Fruit fly (Drosophila melanogaster) whole organism, embryonic: ENCODE data around the gene sxe2.
A peak's percentile ranks its signal among the peaks of the same experiment; 100 is the strongest.

ENCODE experiments used
- Aef1 ChIP-seq: fragments of 200-800 bp; sonication (Bioruptor generic); IDR thresholded peaks from 3 replicates; pipeline ENCODE4 v1.3.6; 2022; ENCODE audit warnings: missing biosample characterization, missing genetic modification characterization
- BEAF-32 ChIP-seq: fragments of 200-800 bp; sonication (Bioruptor generic); optimal IDR thresholded peaks from 3 replicates; lab custom pipeline; 2017; ENCODE audit warnings: missing biosample characterization, missing genetic modification characterization, mild to moderate bottlenecking, moderate library complexity, missing genetic modification reagents
- Bdp1 ChIP-seq: fragments of 200-800 bp; sonication (Bioruptor generic); optimal IDR thresholded peaks from 3 replicates; lab custom pipeline; 2016; ENCODE audit warnings: missing biosample characterization, missing genetic modification characterization
- Bgb ChIP-seq: fragments of 200-800 bp; sonication (Bioruptor generic); IDR thresholded peaks from 2 replicates; pipeline ENCODE4 v1.3.6; 2022; ENCODE audit warnings: missing biosample characterization, missing genetic modification characterization; ENCODE audit not compliant: partially characterized antibody
- Blimp-1 ChIP-seq: fragments of 200-800 bp; sonication (Bioruptor generic); optimal IDR thresholded peaks from 3 replicates; lab custom pipeline; 2018; ENCODE audit warnings: missing biosample characterization, missing genetic modification characterization, mild to moderate bottlenecking, moderate library complexity, missing genetic modification reagents
- CG10147 ChIP-seq: fragments of 200-800 bp; sonication (Bioruptor generic); optimal IDR thresholded peaks from 2 replicates; lab custom pipeline; 2019; ENCODE audit warnings: missing biosample characterization, mild to moderate bottlenecking, missing genetic modification characterization, moderate library complexity
- CG11456 ChIP-seq: fragments of 200-800 bp; sonication (Bioruptor generic); IDR thresholded peaks from 3 replicates; pipeline ENCODE4 v1.3.6; 2022; ENCODE audit warnings: missing biosample characterization, missing genetic modification characterization
- CG11504 ChIP-seq: fragments of 200-800 bp; sonication (Bioruptor generic); optimal IDR thresholded peaks from 3 replicates; lab custom pipeline; 2019; ENCODE audit warnings: missing biosample characterization, mild to moderate bottlenecking, missing genetic modification characterization, moderate library complexity
- CG11723 ChIP-seq: fragments of 200-800 bp; sonication (Bioruptor generic); optimal IDR thresholded peaks from 2 replicates; lab custom pipeline; 2017; ENCODE audit warnings: missing biosample characterization, mild to moderate bottlenecking, missing genetic modification characterization
- CG13287 ChIP-seq: fragments of 200-800 bp; sonication (Bioruptor generic); IDR thresholded peaks from 2 replicates; pipeline ENCODE4 v1.3.6; 2022; ENCODE audit warnings: missing biosample characterization, missing genetic modification characterization; ENCODE audit not compliant: partially characterized antibody
- CG14860 ChIP-seq: fragments of 200-800 bp; sonication (Bioruptor generic); IDR thresholded peaks from 3 replicates; pipeline ENCODE4 v1.3.6; 2022; ENCODE audit warnings: missing biosample characterization, missing genetic modification characterization; ENCODE audit not compliant: partially characterized antibody
- CG1529 ChIP-seq: fragments of 200-800 bp; sonication (Bioruptor generic); optimal IDR thresholded peaks from 3 replicates; lab custom pipeline; 2018; ENCODE audit warnings: missing biosample characterization, missing genetic modification characterization
- CG1602 ChIP-seq: fragments of 200-800 bp; sonication (Bioruptor generic); optimal IDR thresholded peaks from 3 replicates; lab custom pipeline; 2016; ENCODE audit warnings: missing biosample characterization, missing genetic modification characterization
- CG17328 ChIP-seq: fragments of 200-800 bp; sonication (Bioruptor generic); IDR thresholded peaks from 2 replicates; pipeline ENCODE4 v1.3.6; 2022; ENCODE audit warnings: missing biosample characterization, missing genetic modification characterization
- CG17361 ChIP-seq: fragments of 200-800 bp; sonication (Bioruptor generic); IDR thresholded peaks from 3 replicates; pipeline ENCODE4 v1.3.6; 2022; ENCODE audit warnings: missing biosample characterization, missing genetic modification characterization
- CG17568 ChIP-seq: fragments of 200-800 bp; sonication (Bioruptor generic); optimal IDR thresholded peaks from 2 replicates; lab custom pipeline; 2018; ENCODE audit warnings: missing biosample characterization, mild to moderate bottlenecking, missing genetic modification characterization, moderate library complexity
- CG17829 ChIP-seq: fragments of 200-800 bp; optimal IDR thresholded peaks from 2 replicates; lab custom pipeline; 2019; ENCODE audit warnings: missing biosample characterization, mild to moderate bottlenecking, missing genetic modification characterization, moderate library complexity
- CG18476 ChIP-seq: fragments of 200-800 bp; sonication (Bioruptor generic); optimal IDR thresholded peaks from 2 replicates; lab custom pipeline; 2016; ENCODE audit warnings: missing biosample characterization, mild to moderate bottlenecking, missing genetic modification characterization
- CG18619 ChIP-seq: fragments of 200-800 bp; sonication (Bioruptor generic); optimal IDR thresholded peaks from 3 replicates; lab custom pipeline; 2017; ENCODE audit warnings: missing biosample characterization, mild to moderate bottlenecking, missing genetic modification characterization
- CG18764 ChIP-seq: fragments of 200-800 bp; sonication (Bioruptor generic); optimal IDR thresholded peaks from 3 replicates; lab custom pipeline; 2016; ENCODE audit warnings: missing biosample characterization, missing genetic modification characterization
- CG2889 ChIP-seq: fragments of 200-800 bp; sonication (Bioruptor generic); IDR thresholded peaks from 3 replicates; pipeline ENCODE4 v1.3.6; 2022; ENCODE audit warnings: missing biosample characterization, missing genetic modification characterization
- CG6683 ChIP-seq: fragments of 200-800 bp; sonication (Bioruptor generic); optimal IDR thresholded peaks from 2 replicates; lab custom pipeline; 2017; ENCODE audit warnings: missing biosample characterization, mild to moderate bottlenecking, missing genetic modification characterization, missing genetic modification reagents
- CG8924 ChIP-seq: fragments of 200-800 bp; optimal IDR thresholded peaks from 3 replicates; lab custom pipeline; 2019; ENCODE audit warnings: missing biosample characterization, mild to moderate bottlenecking, missing genetic modification characterization, moderate library complexity
- Deaf1 ChIP-seq: fragments of 200-800 bp; optimal IDR thresholded peaks from 3 replicates; lab custom pipeline; 2019; ENCODE audit warnings: missing biosample characterization, mild to moderate bottlenecking, missing genetic modification characterization, moderate library complexity
- Dll ChIP-seq: fragments of 200-800 bp; sonication (Bioruptor generic); IDR thresholded peaks from 4 replicates; pipeline ENCODE4 v1.3.6; 2022; ENCODE audit warnings: missing biosample characterization, missing genetic modification characterization; ENCODE audit not compliant: partially characterized antibody
- Doc2 ChIP-seq: fragments of 200-800 bp; sonication (Bioruptor generic); IDR thresholded peaks from 2 replicates; pipeline ENCODE4 v1.3.6; 2022; ENCODE audit warnings: missing biosample characterization, missing genetic modification characterization
- Elba2 ChIP-seq: fragments of 200-800 bp; sonication (Bioruptor generic); optimal IDR thresholded peaks from 3 replicates; lab custom pipeline; 2016; ENCODE audit warnings: missing biosample characterization, missing genetic modification characterization
- Fer3 ChIP-seq: fragments of 200-800 bp; sonication (Bioruptor generic); optimal IDR thresholded peaks from 2 replicates; lab custom pipeline; 2018; ENCODE audit warnings: missing biosample characterization, mild to moderate bottlenecking, missing genetic modification characterization, moderate library complexity
- H15 ChIP-seq: fragments of 200-800 bp; sonication (Bioruptor generic); IDR thresholded peaks from 3 replicates; pipeline ENCODE4 v1.3.6; 2022; ENCODE audit warnings: missing biosample characterization, missing genetic modification characterization
- HmgZ ChIP-seq: fragments of 200-800 bp; sonication (Bioruptor generic); optimal IDR thresholded peaks from 2 replicates; lab custom pipeline; 2018; ENCODE audit warnings: missing biosample characterization, mild to moderate bottlenecking, missing genetic modification characterization
- Hmx ChIP-seq: fragments of 200-800 bp; sonication (Bioruptor generic); optimal IDR thresholded peaks from 2 replicates; lab custom pipeline; 2016; ENCODE audit warnings: missing biosample characterization, missing genetic modification characterization
- Hr3 ChIP-seq: fragments of 200-800 bp; sonication (Bioruptor generic); optimal IDR thresholded peaks from 3 replicates; lab custom pipeline; 2016; ENCODE audit warnings: missing biosample characterization, missing genetic modification characterization
- Hr39 ChIP-seq: fragments of >200 bp; optimal IDR thresholded peaks from 2 replicates; lab custom pipeline; 2017
- Mes4 ChIP-seq: fragments of 200-800 bp; sonication (Bioruptor generic); optimal IDR thresholded peaks from 2 replicates; lab custom pipeline; 2016; ENCODE audit warnings: missing biosample characterization, missing genetic modification characterization
- Ptx1 ChIP-seq: fragments of 200-800 bp; sonication (Bioruptor generic); IDR thresholded peaks from 2 replicates; pipeline ENCODE4 v1.3.6; 2022; ENCODE audit warnings: missing biosample characterization, missing genetic modification characterization
- Sry-β ChIP-seq: fragments of 200-800 bp; sonication (Bioruptor generic); optimal IDR thresholded peaks from 2 replicates; lab custom pipeline; 2018; ENCODE audit warnings: missing biosample characterization, mild to moderate bottlenecking, missing genetic modification characterization, moderate library complexity
- Taf1 ChIP-seq: fragments of 200-800 bp; sonication (Bioruptor generic); IDR thresholded peaks from 2 replicates; pipeline ENCODE4 v1.3.6; 2022; ENCODE audit warnings: missing biosample characterization, missing genetic modification characterization
- croc ChIP-seq: fragments of 200-800 bp; sonication (Bioruptor generic); conservative IDR thresholded peaks from 3 replicates; pipeline ENCODE4 v1.3.6; 2022; ENCODE audit warnings: missing biosample characterization, missing genetic modification characterization
- crol ChIP-seq: fragments of 200-800 bp; sonication (Bioruptor generic); IDR thresholded peaks from 2 replicates; pipeline ENCODE4 v1.3.6; 2022; ENCODE audit warnings: missing biosample characterization, missing genetic modification characterization
- da ChIP-seq: fragments of 200-800 bp; sonication (Bioruptor generic); optimal IDR thresholded peaks from 2 replicates; lab custom pipeline; 2016; ENCODE audit warnings: missing biosample characterization, missing genetic modification characterization
- dmrt11E ChIP-seq: fragments of 200-800 bp; sonication (Bioruptor generic); optimal IDR thresholded peaks from 3 replicates; lab custom pipeline; 2018; ENCODE audit warnings: missing biosample characterization, mild to moderate bottlenecking, missing genetic modification characterization, moderate library complexity
- emc ChIP-seq: fragments of 200-800 bp; sonication (Bioruptor generic); optimal IDR thresholded peaks from 2 replicates; lab custom pipeline; 2016; ENCODE audit warnings: missing biosample characterization, missing genetic modification characterization
- eve ChIP-seq, 2 experiments: fragments of >200 bp; optimal IDR thresholded peaks; 2 replicates each; lab custom pipeline; 2017; ENCODE audit warnings: missing biosample characterization in 2 of 2, missing genetic modification characterization in 2 of 2
- gfzf ChIP-seq: fragments of 200-800 bp; sonication (Bioruptor generic); optimal IDR thresholded peaks from 2 replicates; lab custom pipeline; 2016; ENCODE audit warnings: missing biosample characterization, mild to moderate bottlenecking, missing genetic modification characterization, moderate library complexity
- grn ChIP-seq: fragments of 200-800 bp; sonication (Bioruptor generic); optimal IDR thresholded peaks from 3 replicates; lab custom pipeline; 2017; ENCODE audit warnings: missing biosample characterization, missing genetic modification characterization
- gt ChIP-seq: fragments of 200-800 bp; sonication (Bioruptor generic); IDR thresholded peaks from 2 replicates; pipeline ENCODE4 v1.3.6; 2022; ENCODE audit warnings: missing biosample characterization, missing genetic modification characterization
- nau ChIP-seq: fragments of 200-800 bp; sonication (Bioruptor generic); optimal IDR thresholded peaks from 3 replicates; lab custom pipeline; 2017; ENCODE audit warnings: missing biosample characterization, mild to moderate bottlenecking, missing genetic modification characterization, missing genetic modification reagents
- slou ChIP-seq: fragments of 200-800 bp; sonication (Bioruptor generic); optimal IDR thresholded peaks from 3 replicates; lab custom pipeline; 2016; ENCODE audit warnings: missing biosample characterization, missing genetic modification characterization
- sob ChIP-seq: fragments of 200-800 bp; sonication (Bioruptor generic); IDR thresholded peaks from 2 replicates; pipeline ENCODE4 v1.3.6; 2022; ENCODE audit warnings: missing biosample characterization, missing genetic modification characterization
- tap ChIP-seq: fragments of 200-800 bp; optimal IDR thresholded peaks from 3 replicates; lab custom pipeline; 2019; ENCODE audit warnings: missing biosample characterization, mild to moderate bottlenecking, missing genetic modification characterization, moderate library complexity
- tup ChIP-seq: fragments of 200-800 bp; sonication (Bioruptor generic); optimal IDR thresholded peaks from 2 replicates; lab custom pipeline; 2016; ENCODE audit warnings: missing biosample characterization, mild to moderate bottlenecking, missing genetic modification characterization, moderate library complexity

The sxe2 gene

dm6 chr3R:16049369-16049768 is 34.3 kb upstream of the sxe2 start, which contains the start of the genes IKKbeta and CG5013 (continued):
- no peak for TF ChIP-seq nau (GFP tag; lab: Kevin White, UChicago)
- no peak for TF ChIP-seq Hmx (GFP tag; lab: Kevin White, UChicago)
- peak; percentile 37 for TF ChIP-seq CG8924
- peak; percentile 60 for TF ChIP-seq CG18764 (GFP tag; lab: Kevin White, UChicago)
- no peak for TF ChIP-seq croc (GFP tag; lab: Robert Waterston, UW)
- no peak for TF ChIP-seq grn
- no peak for TF ChIP-seq CG11723 (GFP tag; lab: Kevin White, UChicago)
- peak; percentile 34 for TF ChIP-seq Mes4
- peak; percentile 76 for TF ChIP-seq Bgb (GFP tag; lab: Robert Waterston, UW)
- peak; percentile 60; the same call in 2 of the 3 replicates for TF ChIP-seq CG2889 (GFP tag; lab: Robert Waterston, UW)
- TF ChIP-seq BEAF-32 (GFP tag; lab: Kevin White, UChicago) = peak; percentile 89
- peak; percentile 5 for TF ChIP-seq CG18619 (GFP tag; lab: Kevin White, UChicago)
- TF ChIP-seq H15 = peak; percentile 39; the same call in 1 of the 3 replicates
- no peak for TF ChIP-seq CG18476
- no peak for TF ChIP-seq Hr39 (lab: Kevin White, UChicago)
- TF ChIP-seq Taf1 (GFP tag; lab: Robert Waterston, UW) = no peak
- peak; percentile 41 for TF ChIP-seq dmrt11E
- no peak for TF ChIP-seq tup (GFP tag; lab: Kevin White, UChicago)
- no peak for TF ChIP-seq gt
- TF ChIP-seq CG14860 (GFP tag; lab: Robert Waterston, UW) = peak; percentile 85
- peak; percentile 50 for TF ChIP-seq CG10147 (GFP tag; lab: Kevin White, UChicago)
- no peak for TF ChIP-seq crol
- TF ChIP-seq CG13287 (GFP tag; lab: Robert Waterston, UW) = peak; percentile 85
- no peak for TF ChIP-seq tap (tag; lab: Kevin White, UChicago)
- TF ChIP-seq slou (GFP tag; lab: Kevin White, UChicago) = peak; percentile 38
- peak; percentile 6 for TF ChIP-seq Hr3 (GFP tag; lab: Kevin White, UChicago)
- TF ChIP-seq Elba2 (GFP tag; lab: Kevin White, UChicago) = peak; percentile 54
- TF ChIP-seq sob (GFP tag; lab: Robert Waterston, UW) = peak; percentile 70
- peak; percentile 73 for TF ChIP-seq CG17361 (GFP tag; lab: Robert Waterston, UW)
- no peak for TF ChIP-seq Blimp-1
- TF ChIP-seq HmgZ (tag; lab: Kevin White, UChicago) = peak; percentile 73
- peak; percentile 59 for TF ChIP-seq CG17829 (tag; lab: Kevin White, UChicago)
- TF ChIP-seq Aef1 (GFP tag; lab: Robert Waterston, UW) = peak; percentile 36; the same call in 2 of the 3 replicates
- no peak for TF ChIP-seq Fer3 (tag; lab: Kevin White, UChicago)
- no peak for TF ChIP-seq emc (GFP tag; lab: Kevin White, UChicago)
- TF ChIP-seq CG1529 (GFP tag; lab: Kevin White, UChicago) = no peak
- TF ChIP-seq CG6683 (GFP tag; lab: Kevin White, UChicago) = no peak
- TF ChIP-seq CG11456 (GFP tag; lab: Robert Waterston, UW) = 0 out of 3 replicates have a peak, but pooled peaks have one; percentile 45
- TF ChIP-seq CG17568 = no peak
- TF ChIP-seq CG17328 (GFP tag; lab: Robert Waterston, UW) = no peak
- no peak for TF ChIP-seq da
- peak; percentile 53 for TF ChIP-seq CG11504 (tag; lab: Kevin White, UChicago)
- peak; percentile 46 for TF ChIP-seq gfzf (GFP tag; lab: Kevin White, UChicago)
- TF ChIP-seq Ptx1 (GFP tag; lab: Robert Waterston, UW) = peak; percentile 48
- TF ChIP-seq Deaf1 = no peak
- TF ChIP-seq Sry-β = peak; percentile 5
- TF ChIP-seq Dll (GFP tag; lab: Robert Waterston, UW) = peak; percentile 89
- peak; percentile 7 for TF ChIP-seq Bdp1 (GFP tag; lab: Kevin White, UChicago)
- no peak for TF ChIP-seq eve (GFP tag; optimal IDR thresholded peaks at IDR 0.05; lab: Kevin White, UChicago)
- TF ChIP-seq CG1602 (GFP tag; lab: Kevin White, UChicago) = peak; percentile 0
- TF ChIP-seq Doc2 = no peak
